Worm (Caenorhabditis elegans): ENCODE results near the gene xpc-1.
A peak's percentile ranks its signal among the peaks of the same experiment; 100 is the strongest.

xpc-1 gene

DNA sequence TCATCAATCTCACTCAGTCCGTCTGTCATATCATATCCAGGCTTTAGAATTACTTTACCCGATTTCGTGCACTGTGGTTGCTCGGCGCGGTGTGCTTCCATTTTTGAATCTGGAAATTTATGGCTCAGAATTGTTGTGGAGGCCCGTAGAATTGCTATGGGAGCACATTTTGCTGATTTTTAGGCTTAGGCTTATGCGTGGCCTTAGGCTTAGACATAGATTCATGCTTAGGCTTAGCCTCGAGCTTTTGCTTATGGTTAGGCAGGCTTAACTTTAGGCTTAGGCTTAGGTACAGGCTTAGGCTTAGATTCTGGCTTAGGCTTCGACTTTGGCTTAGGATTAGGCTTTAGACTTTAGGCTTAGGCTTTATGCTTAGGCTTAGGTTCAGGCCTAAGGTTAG, 20.6 kb upstream of the xpc-1 start, which contains the start of gene Y76B12C.4:
TSS of gene Y76B12C.4 (minus strand) at position 101 of the 400 bp plus-strand sequence.
- no peak for TF ChIP-seq ceh-34 (tag; optimal IDR thresholded peaks at IDR 0.05)
- no peak for TF ChIP-seq rnt-1 (tag; optimal IDR thresholded peaks at IDR 0.05)
- TF ChIP-seq pat-9 (tag; optimal IDR thresholded peaks at IDR 0.05): no peak
- TF ChIP-seq ceh-31 (tag; optimal IDR thresholded peaks at IDR 0.05): no peak
- TF ChIP-seq ama-1 (optimal IDR thresholded peaks at IDR 0.05): no peak
- TF ChIP-seq pag-3 (tag; optimal IDR thresholded peaks at IDR 0.05; ENCODE audit: borderline replicate concordance): no peak
- TF ChIP-seq sox-4 (tag; optimal IDR thresholded peaks at IDR 0.05): no peak
- no peak for TF ChIP-seq dmd-4 (tag; optimal IDR thresholded peaks at IDR 0.05; ENCODE audit: borderline replicate concordance)
- TF ChIP-seq pha-4 (tag; optimal IDR thresholded peaks at IDR 0.05): no peak
- TF ChIP-seq ceh-9 (tag; optimal IDR thresholded peaks at IDR 0.05): no peak

DNA sequence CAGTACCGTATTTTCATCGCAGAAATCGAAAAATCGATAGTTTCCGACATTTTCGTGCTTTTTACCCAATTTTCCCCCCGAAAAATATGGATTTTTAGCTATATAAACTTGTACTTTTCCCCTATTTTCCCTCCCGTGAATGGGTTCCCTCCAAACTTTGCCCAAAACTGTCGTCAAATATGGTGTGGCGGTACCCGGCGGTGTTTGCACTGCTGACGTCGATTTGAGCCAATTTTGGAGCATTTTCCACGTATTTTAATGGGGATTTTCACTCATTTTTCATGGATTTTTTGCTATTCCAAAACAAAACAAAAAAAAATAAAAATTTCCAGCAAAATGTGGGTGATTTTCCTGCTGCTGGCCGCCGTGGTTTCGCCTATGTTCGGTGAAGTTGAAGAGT, 19.5 kb upstream of the xpc-1 start, which contains the start of gene Y76B12C.3:
TSS of gene Y76B12C.3 (plus strand) at position 334 of the 400 bp plus-strand sequence.
- no peak for TF ChIP-seq sdc-2 (tag; optimal IDR thresholded peaks at IDR 0.05)

DNA sequence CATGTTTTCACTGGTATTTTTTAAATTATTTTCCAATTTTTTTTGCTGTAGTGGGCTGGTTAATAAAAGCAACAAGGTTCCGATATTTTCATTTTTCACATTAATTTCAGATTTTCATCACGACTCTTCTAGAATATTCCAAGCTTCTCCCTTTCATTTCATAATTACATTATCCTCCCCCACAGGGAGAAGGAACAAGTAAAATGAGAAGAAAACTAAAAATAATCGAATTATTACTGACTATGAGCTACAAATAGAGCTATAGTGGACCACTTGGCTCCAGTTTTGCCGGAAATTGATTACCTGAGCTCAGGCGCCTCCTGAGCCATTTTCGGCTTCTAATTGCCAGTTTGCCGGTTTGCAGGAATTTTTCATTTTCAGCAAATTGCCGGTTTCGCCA, 17.3 kb upstream of the xpc-1 start:
- TF ChIP-seq unc-42 (tag; optimal IDR thresholded peaks at IDR 0.05) (peak; percentile 48), pax-1 (tag; optimal IDR thresholded peaks at IDR 0.05) (no peak), gmeb-2 (tag; optimal IDR thresholded peaks at IDR 0.05) (no peak), madf-2 (tag; optimal IDR thresholded peaks at IDR 0.05) (no peak), sdc-2 (tag; optimal IDR thresholded peaks at IDR 0.05) (no peak)

DNA sequence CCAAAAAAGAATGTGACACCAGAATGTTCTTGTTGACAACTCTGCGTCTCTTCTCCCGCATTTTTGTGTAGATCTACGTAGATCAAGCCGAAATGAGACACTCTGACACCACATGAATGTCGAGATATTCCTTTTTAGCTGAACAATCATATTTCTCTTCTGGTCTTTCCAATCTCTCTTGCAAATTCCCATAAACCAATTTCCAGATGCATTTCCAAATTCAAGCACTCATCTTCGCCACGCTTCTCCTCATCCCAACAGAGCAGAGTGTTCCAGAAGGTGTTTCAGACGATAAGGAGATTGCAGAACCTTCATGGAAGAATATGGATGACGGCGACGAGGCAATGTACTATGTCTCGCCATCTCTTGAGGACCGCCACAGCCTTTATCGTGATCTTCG, 13.1 kb upstream of the xpc-1 start, which contains the start of gene Y76B12C.8:
TSS of gene Y76B12C.8 (plus strand) at position 207 of the 400 bp plus-strand sequence.
- TF ChIP-seq elt-4 (tag; optimal IDR thresholded peaks at IDR 0.05) (no peak), madf-2 (tag; optimal IDR thresholded peaks at IDR 0.05) (no peak), nhr-11 (tag; optimal IDR thresholded peaks at IDR 0.05) (no peak), eyg-1 (tag; optimal IDR thresholded peaks at IDR 0.05) (no peak), ahr-1 (tag; optimal IDR thresholded peaks at IDR 0.05) (no peak), ceh-30 (tag; optimal IDR thresholded peaks at IDR 0.05) (no peak), K02D7.2 (tag; optimal IDR thresholded peaks at IDR 0.05) (no peak), hlh-8 (tag; optimal IDR thresholded peaks at IDR 0.05) (no peak), che-1 (tag; optimal IDR thresholded peaks at IDR 0.05) (no peak), fkh-10 (GFP tag; optimal IDR thresholded peaks at IDR 0.05) (no peak), pat-9 (tag; optimal IDR thresholded peaks at IDR 0.05) (no peak), pax-1 (tag; optimal IDR thresholded peaks at IDR 0.05) (no peak), C08G9.2 (tag; optimal IDR thresholded peaks at IDR 0.05) (no peak), pros-1 (tag; optimal IDR thresholded peaks at IDR 0.05) (no peak), ceh-6 (GFP tag; optimal IDR thresholded peaks at IDR 0.05) (no peak), pag-3 (tag; optimal IDR thresholded peaks at IDR 0.05; ENCODE audit: borderline replicate concordance) (no peak), ceh-45 (GFP tag; IDR thresholded peaks at IDR 0.05) (no peak), ceh-9 (tag; optimal IDR thresholded peaks at IDR 0.05) (no peak), nhr-232 (tag; optimal IDR thresholded peaks at IDR 0.05) (no peak)

DNA sequence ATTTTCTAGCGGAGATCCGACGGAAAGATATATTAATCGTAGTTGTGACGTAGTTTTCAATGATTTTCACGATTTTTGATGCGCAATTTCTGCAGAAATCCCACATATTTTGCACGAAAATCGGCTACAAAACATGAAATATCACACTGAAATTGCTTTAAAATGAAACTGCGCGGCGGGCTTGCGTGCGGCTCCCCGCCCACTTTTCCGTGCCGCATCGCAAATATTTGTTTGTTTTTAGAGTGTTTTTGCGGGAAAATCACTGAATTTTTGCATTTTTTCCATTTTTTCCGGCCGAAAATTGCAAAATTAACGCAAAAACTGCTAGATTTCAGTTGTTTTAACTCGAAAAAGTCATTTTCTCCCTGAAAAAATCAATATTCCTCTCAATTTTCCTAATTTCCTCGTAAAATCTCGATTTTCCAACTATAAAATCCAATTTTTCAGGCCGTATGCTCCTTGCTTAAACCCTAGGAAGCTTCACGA, 11.9 kb upstream of the xpc-1 start, which contains the start of gene Y76B12C.6:
TSS of gene Y76B12C.6 (plus strand) at position 436 of the 486 bp plus-strand sequence.
- TF ChIP-seq pha-4 (tag; optimal IDR thresholded peaks at IDR 0.05): no peak
- TF ChIP-seq pag-3 (tag; optimal IDR thresholded peaks at IDR 0.05; ENCODE audit: borderline replicate concordance): no peak
- peak; percentile 34 for TF ChIP-seq hlh-13 (GFP tag; optimal IDR thresholded peaks at IDR 0.05)
- no peak for TF ChIP-seq ama-1 (optimal IDR thresholded peaks at IDR 0.05)
- TF ChIP-seq sox-2 (GFP tag; IDR thresholded peaks at IDR 0.05): no peak
- peak; percentile 79 for TF ChIP-seq tbx-2 (tag; optimal IDR thresholded peaks at IDR 0.05)
- peak; percentile 5 for TF ChIP-seq gmeb-2 (tag; optimal IDR thresholded peaks at IDR 0.05)
- TF ChIP-seq pat-9 (tag; optimal IDR thresholded peaks at IDR 0.05): peak; percentile 70
- TF ChIP-seq ceh-6 (GFP tag; optimal IDR thresholded peaks at IDR 0.05): peak; percentile 76
- peak; percentile 26 for TF ChIP-seq ref-2 (tag; optimal IDR thresholded peaks at IDR 0.05)
- no peak; the same call in 1 of the 2 replicates for TF ChIP-seq unc-3 (GFP tag; conservative IDR thresholded peaks at IDR 0.05)
- peak; percentile 31 for TF ChIP-seq unc-3 (tag; optimal IDR thresholded peaks at IDR 0.05)
- no peak for TF ChIP-seq syd-9 (tag; optimal IDR thresholded peaks at IDR 0.05)
- TF ChIP-seq T23F11.4 (GFP tag; optimal IDR thresholded peaks at IDR 0.05): peak; percentile 30
- TF ChIP-seq hlh-30 (tag; optimal IDR thresholded peaks at IDR 0.05; ENCODE audit: insufficient read depth): no peak
- TF ChIP-seq pax-1 (tag; optimal IDR thresholded peaks at IDR 0.05): no peak
- TF ChIP-seq nfya-1 (tag; optimal IDR thresholded peaks at IDR 0.05): peak; percentile 7
- no peak for TF ChIP-seq dve-1 (tag; optimal IDR thresholded peaks at IDR 0.05)
- TF ChIP-seq elt-4 (tag; optimal IDR thresholded peaks at IDR 0.05): no peak
- peak; percentile 17 for TF ChIP-seq zip-5 (tag; optimal IDR thresholded peaks at IDR 0.05)
- peak; percentile 26 for TF ChIP-seq ztf-16 (tag; optimal IDR thresholded peaks at IDR 0.05)
- peak; percentile 43 for TF ChIP-seq K02D7.2 (tag; optimal IDR thresholded peaks at IDR 0.05)
- no peak for TF ChIP-seq ceh-30 (tag; optimal IDR thresholded peaks at IDR 0.05)
- no peak for TF ChIP-seq ceh-45 (GFP tag; IDR thresholded peaks at IDR 0.05)
- peak; percentile 63 for TF ChIP-seq fax-1 (tag; optimal IDR thresholded peaks at IDR 0.05)
- peak; percentile 48 for TF ChIP-seq fkh-6 (tag; optimal IDR thresholded peaks at IDR 0.05)

All from whole organism, late embryonic.